Worm (Caenorhabditis elegans) whole organism, midembryonic: ENCODE data around the gene Y59H11AM.4.

ENCODE experiments used
- T22C8.4 ChIP-seq: fragments of 200-800 bp; sonication (Bioruptor generic); IDR thresholded peaks from 2 replicates; pipeline ENCODE4 v1.3.6; 2022; ENCODE audit warnings: missing genetic modification characterization, missing compliant biosample characterization
- cog-1 ChIP-seq: sonication (generic microtip); optimal IDR thresholded peaks from 2 replicates; lab custom pipeline; 2016; ENCODE audit warnings: missing genetic modification characterization, missing compliant biosample characterization
- flt-1 ChIP-seq: fragments of 200-800 bp; sonication (Bioruptor generic); IDR thresholded peaks from 2 replicates; pipeline ENCODE4 v1.3.6; 2022; ENCODE audit warnings: missing genetic modification characterization, missing compliant biosample characterization
- klf-2 ChIP-seq: fragments of 200-800 bp; sonication (Bioruptor generic); conservative IDR thresholded peaks from 2 replicates; pipeline ENCODE4 v1.3.6; 2022; ENCODE audit warnings: missing genetic modification reagents, missing genetic modification characterization, missing compliant biosample characterization
- med-1 ChIP-seq: sonication (generic microtip); optimal IDR thresholded peaks from 2 replicates; lab custom pipeline; 2017; ENCODE audit warnings: missing genetic modification characterization, mild to moderate bottlenecking, missing compliant biosample characterization, antibody characterized with exemption, missing genetic modification reagents; ENCODE audit not compliant: insufficient read depth
- ref-1 ChIP-seq: fragments of 200-800 bp; sonication (Bioruptor generic); conservative IDR thresholded peaks from 2 replicates; pipeline ENCODE4 v1.3.6; 2022; ENCODE audit warnings: missing genetic modification reagents, missing genetic modification characterization, missing compliant biosample characterization
- tab-1 ChIP-seq: fragments of 200-800 bp; sonication (Bioruptor generic); IDR thresholded peaks from 2 replicates; pipeline ENCODE4 v1.3.6; 2022; ENCODE audit warnings: missing genetic modification characterization, missing compliant biosample characterization
- ztf-29 ChIP-seq: fragments of 200-800 bp; sonication (Bioruptor generic); IDR thresholded peaks from 2 replicates; pipeline ENCODE4 v1.3.6; 2022; ENCODE audit warnings: missing genetic modification reagents, missing genetic modification characterization, missing compliant biosample characterization

- TF ChIP-seq med-1 (GFP tag; lab: Kevin White, UChicago), result no peak
- no peak for TF ChIP-seq T22C8.4
- no peak for TF ChIP-seq flt-1 (GFP tag; lab: Robert Waterston, UW)
- no peak for TF ChIP-seq klf-2 (GFP tag; lab: Robert Waterston, UW)
- no peak for TF ChIP-seq tab-1 (GFP tag; lab: Robert Waterston, UW)
- TF ChIP-seq ztf-29 (GFP tag; lab: Robert Waterston, UW), result no peak
- no peak for TF ChIP-seq ref-1 (GFP tag; lab: Robert Waterston, UW)
- no peak for TF ChIP-seq cog-1 (tag; lab: Kevin White, UChicago)
These were observed 38.1 kb upstream of the Y59H11AM.4 start for ce11 chrIV:8608204-8608603.
